Fruit fly (Drosophila melanogaster) whole organism, embryonic: ENCODE data around the gene CG9919.

Experiments
- Ada2b ChIP-seq: fragments of 200-800 bp; sonication (Bioruptor generic); IDR thresholded peaks from 2 replicates; pipeline ENCODE4 v1.3.6; 2022; ENCODE audit warnings: missing biosample characterization, missing genetic modification characterization
- Atf3 ChIP-seq: fragments of 200-800 bp; sonication (Bioruptor generic); optimal IDR thresholded peaks from 3 replicates; lab custom pipeline; 2016; ENCODE audit warnings: missing biosample characterization, missing genetic modification characterization
- Bgb ChIP-seq: fragments of 200-800 bp; sonication (Bioruptor generic); IDR thresholded peaks from 2 replicates; pipeline ENCODE4 v1.3.6; 2022; ENCODE audit warnings: missing biosample characterization, missing genetic modification characterization; ENCODE audit not compliant: partially characterized antibody
- Bteb2 ChIP-seq: fragments of 200-800 bp; sonication (Bioruptor generic); optimal IDR thresholded peaks from 2 replicates; lab custom pipeline; 2016; ENCODE audit warnings: missing biosample characterization, missing genetic modification characterization
- CG10147 ChIP-seq: fragments of 200-800 bp; sonication (Bioruptor generic); optimal IDR thresholded peaks from 2 replicates; lab custom pipeline; 2019; ENCODE audit warnings: missing biosample characterization, mild to moderate bottlenecking, missing genetic modification characterization, moderate library complexity
- CG10654 ChIP-seq: fragments of 200-800 bp; sonication (Bioruptor generic); optimal IDR thresholded peaks from 2 replicates; lab custom pipeline; 2016; ENCODE audit warnings: missing biosample characterization, missing genetic modification characterization
- CG11093 ChIP-seq: fragments of 200-800 bp; sonication (Bioruptor generic); IDR thresholded peaks from 3 replicates; pipeline ENCODE4 v1.3.6; 2022; ENCODE audit warnings: missing biosample characterization, missing genetic modification characterization
- CG13624 ChIP-seq: fragments of 200-800 bp; sonication (Bioruptor generic); optimal IDR thresholded peaks from 2 replicates; lab custom pipeline; 2016; ENCODE audit warnings: missing biosample characterization, missing genetic modification characterization
- CG18764 ChIP-seq: fragments of 200-800 bp; sonication (Bioruptor generic); optimal IDR thresholded peaks from 3 replicates; lab custom pipeline; 2016; ENCODE audit warnings: missing biosample characterization, missing genetic modification characterization
- CG2116 ChIP-seq: fragments of 200-800 bp; sonication (Bioruptor generic); optimal IDR thresholded peaks from 3 replicates; lab custom pipeline; 2018; ENCODE audit warnings: missing biosample characterization, mild to moderate bottlenecking, missing genetic modification characterization
- CG3163 ChIP-seq: fragments of 200-800 bp; sonication (Bioruptor generic); optimal IDR thresholded peaks from 3 replicates; lab custom pipeline; 2016; ENCODE audit warnings: missing biosample characterization, missing genetic modification characterization
- CG34224 ChIP-seq: fragments of 200-800 bp; sonication (Bioruptor generic); IDR thresholded peaks from 3 replicates; pipeline ENCODE4 v1.3.6; 2022; ENCODE audit warnings: missing biosample characterization, missing genetic modification characterization; ENCODE audit not compliant: partially characterized antibody
- CG34376 ChIP-seq: fragments of 200-800 bp; sonication (Bioruptor generic); optimal IDR thresholded peaks from 2 replicates; lab custom pipeline; 2018; ENCODE audit warnings: missing biosample characterization, mild to moderate bottlenecking, missing genetic modification characterization
- CG6254 ChIP-seq: fragments of 200-800 bp; sonication (Bioruptor generic); optimal IDR thresholded peaks from 3 replicates; lab custom pipeline; 2017; ENCODE audit warnings: mild to moderate bottlenecking, missing biosample characterization, missing genetic modification reagents, missing genetic modification characterization
- CG6813 ChIP-seq: fragments of 200-800 bp; sonication (Bioruptor generic); optimal IDR thresholded peaks from 2 replicates; lab custom pipeline; 2017; ENCODE audit warnings: missing biosample characterization, missing genetic modification characterization, mild to moderate bottlenecking, moderate library complexity, missing genetic modification reagents
- CG9797 ChIP-seq: fragments of 200-800 bp; sonication (Bioruptor generic); optimal IDR thresholded peaks from 3 replicates; lab custom pipeline; 2018; ENCODE audit warnings: missing biosample characterization, mild to moderate bottlenecking, missing genetic modification characterization
- D ChIP-seq, 2 experiments: fragments of 200-800 bp in 1 of 2; fragments of >200 bp in 1 of 2; sonication (Bioruptor generic) in 1 of 2; optimal IDR thresholded peaks; 2 replicates in 1 of 2; 3 replicates in 1 of 2; lab custom pipeline; 2017; ENCODE audit warnings: mild to moderate bottlenecking in 1 of 2, missing biosample characterization in 1 of 2, missing genetic modification characterization in 1 of 2, missing genetic modification reagents in 1 of 2
- D19A ChIP-seq: fragments of 200-800 bp; optimal IDR thresholded peaks from 3 replicates; lab custom pipeline; 2019; ENCODE audit warnings: missing biosample characterization, mild to moderate bottlenecking, missing genetic modification characterization, moderate library complexity
- Fer1 ChIP-seq: fragments of 200-800 bp; sonication (Bioruptor generic); optimal IDR thresholded peaks from 2 replicates; lab custom pipeline; 2017; ENCODE audit warnings: missing biosample characterization, mild to moderate bottlenecking, missing genetic modification characterization
- Hr3 ChIP-seq: fragments of 200-800 bp; sonication (Bioruptor generic); optimal IDR thresholded peaks from 3 replicates; lab custom pipeline; 2016; ENCODE audit warnings: missing biosample characterization, missing genetic modification characterization
- Hr51 ChIP-seq, 2 experiments: fragments of 200-800 bp; sonication (Bioruptor generic); optimal IDR thresholded peaks; 2 replicates in 1 of 2; 3 replicates in 1 of 2; lab custom pipeline; 2016 to 2018; ENCODE audit warnings: missing biosample characterization in 2 of 2, missing genetic modification characterization in 2 of 2, mild to moderate bottlenecking in 1 of 2, moderate library complexity in 1 of 2
- Mes4 ChIP-seq: fragments of 200-800 bp; sonication (Bioruptor generic); optimal IDR thresholded peaks from 2 replicates; lab custom pipeline; 2016; ENCODE audit warnings: missing biosample characterization, missing genetic modification characterization
- NFAT ChIP-seq: fragments of 200-800 bp; sonication (Bioruptor generic); IDR thresholded peaks from 2 replicates; pipeline ENCODE4 v1.3.6; 2022; ENCODE audit warnings: missing biosample characterization, missing genetic modification characterization
- Nf-YC ChIP-seq: fragments of 200-800 bp; optimal IDR thresholded peaks from 3 replicates; lab custom pipeline; 2019; ENCODE audit warnings: missing biosample characterization, mild to moderate bottlenecking, missing genetic modification characterization, moderate library complexity
- Ravus ChIP-seq: fragments of 200-800 bp; sonication (Bioruptor generic); IDR thresholded peaks from 2 replicates; pipeline ENCODE4 v1.3.6; 2022; ENCODE audit warnings: missing biosample characterization, missing genetic modification characterization
- Sox102F ChIP-seq: fragments of 200-800 bp; sonication (Bioruptor generic); optimal IDR thresholded peaks from 2 replicates; lab custom pipeline; 2018; ENCODE audit warnings: missing biosample characterization, mild to moderate bottlenecking, missing genetic modification characterization, moderate library complexity
- Usf ChIP-seq: fragments of 200-800 bp; sonication (Bioruptor generic); optimal IDR thresholded peaks from 2 replicates; lab custom pipeline; 2017; ENCODE audit warnings: missing genotype, missing biosample characterization, missing genetic modification characterization
- aop ChIP-seq: fragments of 200-800 bp; sonication (Bioruptor generic); IDR thresholded peaks from 2 replicates; pipeline ENCODE4 v1.3.6; 2022; ENCODE audit warnings: missing biosample characterization, missing genetic modification characterization
- ash1 ChIP-seq: fragments of 200-800 bp; sonication (Bioruptor generic); optimal IDR thresholded peaks from 2 replicates; lab custom pipeline; 2018; ENCODE audit warnings: missing biosample characterization, mild to moderate bottlenecking, missing genetic modification characterization
- cas ChIP-seq: fragments of 200-800 bp; sonication (Bioruptor generic); IDR thresholded peaks from 2 replicates; pipeline ENCODE4 v1.3.6; 2022; ENCODE audit warnings: missing biosample characterization, missing genetic modification characterization
- caup ChIP-seq: fragments of 200-800 bp; sonication (Bioruptor generic); optimal IDR thresholded peaks from 3 replicates; lab custom pipeline; 2017; ENCODE audit warnings: missing biosample characterization, mild to moderate bottlenecking, missing genetic modification characterization, moderate library complexity; ENCODE audit not compliant: severe bottlenecking
- da ChIP-seq: fragments of 200-800 bp; sonication (Bioruptor generic); optimal IDR thresholded peaks from 2 replicates; lab custom pipeline; 2016; ENCODE audit warnings: missing biosample characterization, missing genetic modification characterization
- emc ChIP-seq: fragments of 200-800 bp; sonication (Bioruptor generic); optimal IDR thresholded peaks from 2 replicates; lab custom pipeline; 2016; ENCODE audit warnings: missing biosample characterization, missing genetic modification characterization
- en ChIP-seq: fragments of 200-800 bp; sonication (Bioruptor generic); optimal IDR thresholded peaks from 2 replicates; lab custom pipeline; 2016; ENCODE audit warnings: missing biosample characterization, missing genetic modification characterization
- fd64A ChIP-seq: fragments of 200-800 bp; sonication (Bioruptor generic); optimal IDR thresholded peaks from 3 replicates; lab custom pipeline; 2018; ENCODE audit warnings: missing biosample characterization, mild to moderate bottlenecking, missing genetic modification characterization
- gcm2 ChIP-seq: fragments of 200-800 bp; sonication (Bioruptor generic); optimal IDR thresholded peaks from 2 replicates; lab custom pipeline; 2016; ENCODE audit warnings: missing biosample characterization, missing genetic modification characterization
- jigr1 ChIP-seq: fragments of 200-800 bp; sonication (Bioruptor generic); IDR thresholded peaks from 3 replicates; pipeline ENCODE4 v1.3.6; 2022; ENCODE audit warnings: missing biosample characterization, missing genetic modification characterization
- lola ChIP-seq, 3 experiments: fragments of >200 bp in 2 of 3; fragments of 200-800 bp in 1 of 3; sonication (Bioruptor generic) in 1 of 3; optimal IDR thresholded peaks; 2 replicates each; lab custom pipeline; 2017 to 2019; ENCODE audit warnings: missing biosample characterization in 3 of 3, missing genetic modification characterization in 3 of 3, mild to moderate bottlenecking in 1 of 3, moderate library complexity in 1 of 3
- pb ChIP-seq: fragments of 200-800 bp; sonication (Bioruptor generic); optimal IDR thresholded peaks from 3 replicates; lab custom pipeline; 2016; ENCODE audit warnings: missing biosample characterization, missing genetic modification characterization
- pho ChIP-seq: fragments of 200-800 bp; sonication (Bioruptor generic); optimal IDR thresholded peaks from 2 replicates; lab custom pipeline; 2016; ENCODE audit warnings: missing biosample characterization, missing genetic modification characterization
- rib ChIP-seq: fragments of 200-800 bp; sonication (Bioruptor generic); IDR thresholded peaks from 2 replicates; pipeline ENCODE4 v1.3.6; 2022; ENCODE audit warnings: missing biosample characterization, missing genetic modification characterization
- sd ChIP-seq: fragments of 200-800 bp; sonication (Bioruptor generic); optimal IDR thresholded peaks from 3 replicates; lab custom pipeline; 2018; ENCODE audit warnings: missing biosample characterization, mild to moderate bottlenecking, missing genetic modification characterization, moderate library complexity
- sens-2 ChIP-seq: fragments of 200-800 bp; sonication (Bioruptor generic); IDR thresholded peaks from 2 replicates; pipeline ENCODE4 v1.3.6; 2022; ENCODE audit warnings: missing biosample characterization, missing genetic modification characterization
- slbo ChIP-seq: fragments of 200-800 bp; sonication (Bioruptor generic); IDR thresholded peaks from 2 replicates; pipeline ENCODE4 v1.3.6; 2022; ENCODE audit warnings: missing biosample characterization, missing genetic modification characterization
- ssp ChIP-seq: fragments of 200-800 bp; sonication (Bioruptor generic); IDR thresholded peaks from 2 replicates; pipeline ENCODE4 v1.3.6; 2022; ENCODE audit warnings: missing biosample characterization, missing genetic modification characterization
- tll ChIP-seq, 2 experiments: fragments of 200-800 bp in 1 of 2; fragments of >200 bp in 1 of 2; sonication (Bioruptor generic) in 1 of 2; optimal IDR thresholded peaks; 2 replicates each; lab custom pipeline; 2017 to 2019; ENCODE audit warnings: missing biosample characterization in 2 of 2, missing genetic modification characterization in 2 of 2, mild to moderate bottlenecking in 1 of 2, moderate library complexity in 1 of 2
- tx ChIP-seq: fragments of 200-800 bp; sonication (Bioruptor generic); optimal IDR thresholded peaks from 2 replicates; lab custom pipeline; 2016; ENCODE audit warnings: missing biosample characterization, missing genetic modification characterization
- usp ChIP-seq: fragments of >200 bp; optimal IDR thresholded peaks from 2 replicates; lab custom pipeline; 2017; ENCODE audit warnings: missing biosample characterization, missing genetic modification characterization

Gene CG9919

DNA sequence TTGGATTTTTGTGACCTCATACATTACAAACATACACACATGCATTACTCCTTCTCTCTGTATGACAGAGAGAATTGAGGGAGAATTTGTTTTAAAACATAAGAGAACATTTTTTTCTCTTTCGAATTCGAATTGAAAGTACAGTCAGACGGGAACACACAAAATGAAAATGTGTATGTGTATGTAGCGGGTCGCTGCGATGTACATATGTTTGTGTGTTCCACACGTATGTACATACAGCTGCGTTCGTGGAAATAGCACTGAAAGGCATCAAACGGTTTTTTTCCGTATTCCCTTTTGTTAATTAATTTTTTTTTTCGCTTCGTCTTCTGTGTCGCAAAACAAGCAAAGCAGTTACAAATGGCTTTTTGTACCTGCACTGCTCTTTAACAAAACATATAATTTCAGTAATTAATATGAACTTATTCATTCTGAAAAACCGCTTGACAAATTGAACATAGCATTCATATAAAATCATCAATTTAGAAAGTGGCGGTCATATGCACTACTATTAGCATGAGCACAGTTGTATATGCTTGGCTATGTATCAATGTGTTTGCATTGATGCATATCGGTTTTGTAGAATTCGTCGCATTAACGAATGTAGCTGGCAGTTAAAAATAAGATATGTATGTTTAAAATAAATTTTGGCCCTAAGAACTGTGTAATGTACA is 2.2 kb upstream of the CG9919 start (continued):
- TF ChIP-seq caup (GFP tag; lab: Kevin White, UChicago) (peak; percentile 95), pho (peak; percentile 94), CG18764 (GFP tag; lab: Kevin White, UChicago) (peak; percentile 87), aop (GFP tag; lab: Robert Waterston, UW) (peak; percentile 43; the same call in 1 of the 2 replicates), NFAT (GFP tag; lab: Robert Waterston, UW) (peak; percentile 78), slbo (GFP tag; lab: Robert Waterston, UW) (peak; percentile 90), tll (GFP tag; optimal IDR thresholded peaks at IDR 0.05; lab: Kevin White, UChicago) (peak in 1 of 2 experiments; percentile 48), da (GFP tag; lab: Kevin White, UChicago) (peak; percentile 91), rib (GFP tag; lab: Robert Waterston, UW) (peak; percentile 87), Nf-YC (peak; percentile 89), tx (GFP tag; lab: Kevin White, UChicago) (peak; percentile 96), CG10147 (peak; percentile 98), D19A (peak; percentile 95), usp (GFP tag; lab: Kevin White, UChicago) (no peak), fd64A (GFP tag; lab: Kevin White, UChicago) (peak; percentile 93), jigr1 (GFP tag; lab: Robert Waterston, UW) (peak; percentile 86), CG9797 (peak; percentile 49), gcm2 (GFP tag; lab: Kevin White, UChicago) (peak; percentile 86), ssp (peak; percentile 80), CG6813 (peak; percentile 95), CG13624 (peak; percentile 96), CG11093 (peak; percentile 93), Sox102F (GFP tag; lab: Kevin White, UChicago) (peak; percentile 95), Fer1 (GFP tag; lab: Kevin White, UChicago) (peak; percentile 97), Hr3 (GFP tag; lab: Kevin White, UChicago) (peak; percentile 90), sd (tag; lab: Kevin White, UChicago) (peak; percentile 90), CG34376 (peak; percentile 98), CG6254 (peak; percentile 91), Ravus (GFP tag; lab: Robert Waterston, UW) (peak; percentile 70), cas (GFP tag; lab: Robert Waterston, UW) (peak; percentile 32; the same call in 1 of the 2 replicates), CG2116 (GFP tag; lab: Kevin White, UChicago) (peak; percentile 77), D (optimal IDR thresholded peaks at IDR 0.05; lab: Kevin White, UChicago) (no peak), D (GFP tag; optimal IDR thresholded peaks at IDR 0.05; lab: Kevin White, UChicago) (peak; percentile 96), CG34224 (GFP tag; lab: Robert Waterston, UW) (no peak), Mes4 (GFP tag; lab: Kevin White, UChicago) (peak; percentile 96), Bteb2 (GFP tag; lab: Kevin White, UChicago) (peak; percentile 90), CG10654 (GFP tag; lab: Kevin White, UChicago) (peak; percentile 94), en (GFP tag; lab: Kevin White, UChicago) (peak; percentile 91), lola (GFP tag; optimal IDR thresholded peaks at IDR 0.05; lab: Kevin White, UChicago) (peak in 1 of 3 experiments; percentile 97), Atf3 (GFP tag; lab: Kevin White, UChicago) (peak; percentile 90), CG3163 (GFP tag; lab: Kevin White, UChicago) (peak; percentile 98), sens-2 (peak; percentile 82), Ada2b (GFP tag; lab: Robert Waterston, UW) (peak; percentile 88), ash1 (GFP tag; lab: Kevin White, UChicago) (peak; percentile 87), Usf (GFP tag; lab: Kevin White, UChicago) (peak; percentile 92), Hr51 (GFP tag; optimal IDR thresholded peaks at IDR 0.05; lab: Kevin White, UChicago) (peak; percentile 95 to 97), Bgb (GFP tag; lab: Robert Waterston, UW) (no peak), emc (GFP tag; lab: Kevin White, UChicago) (peak; percentile 90), pb (GFP tag; lab: Kevin White, UChicago) (peak; percentile 92)
